Worm (Caenorhabditis elegans): Measurements from ENCODE around the gene pgp-12.
A peak's percentile ranks its signal among the peaks of the same experiment; 100 is the strongest.

The pgp-12 gene

DNA sequence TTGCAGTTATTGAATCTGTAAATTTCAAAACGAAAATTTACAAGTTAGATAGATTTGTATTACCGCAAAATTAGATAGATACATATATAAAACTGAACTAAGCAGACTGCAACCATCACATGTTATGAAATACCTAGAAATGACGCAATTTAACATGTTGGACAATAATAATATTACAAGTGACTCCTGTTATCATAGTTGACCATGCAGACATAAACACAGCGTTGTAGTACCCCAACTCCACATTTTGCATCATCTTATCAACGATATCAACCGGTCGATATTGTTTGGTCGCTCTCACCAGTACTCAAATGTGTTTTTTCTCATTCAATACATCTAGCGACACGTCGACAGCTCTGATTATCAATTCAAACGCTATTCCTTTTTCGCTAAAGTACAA lies 40.3 kb upstream of the pgp-12 start, which contains the start of gene ugt-50:
Gene ugt-50, plus strand, starts transcription at position 268 of the 400 bp plus-strand sequence.
- no peak for TF ChIP-seq ceh-43 (GFP tag; optimal IDR thresholded peaks at IDR 0.05)
- TF ChIP-seq sem-2 (GFP tag; optimal IDR thresholded peaks at IDR 0.05), result no peak
- TF ChIP-seq M03D4.4 (tag; optimal IDR thresholded peaks at IDR 0.05), result no peak
- TF ChIP-seq nhr-12 (tag; optimal IDR thresholded peaks at IDR 0.05), result no peak
- TF ChIP-seq nhr-2 (tag; optimal IDR thresholded peaks at IDR 0.05), result no peak
- no peak for TF ChIP-seq elt-1 (tag; optimal IDR thresholded peaks at IDR 0.05; ENCODE audit: borderline replicate concordance, insufficient read depth)
- no peak for TF ChIP-seq unc-120 (tag; optimal IDR thresholded peaks at IDR 0.05; ENCODE audit: poor library complexity, severe bottlenecking)
- no peak for TF ChIP-seq ceh-83 (GFP tag; optimal IDR thresholded peaks at IDR 0.05)
- TF ChIP-seq unc-39 (tag; optimal IDR thresholded peaks at IDR 0.05), result no peak
- no peak for TF ChIP-seq mab-5 (tag; optimal IDR thresholded peaks at IDR 0.05)
- no peak for TF ChIP-seq nhr-76 (tag; optimal IDR thresholded peaks at IDR 0.05)
- TF ChIP-seq hlh-1 (tag; optimal IDR thresholded peaks at IDR 0.05), result no peak
- no peak for TF ChIP-seq lin-13 (tag; optimal IDR thresholded peaks at IDR 0.05)
- TF ChIP-seq sptf-1 (tag; optimal IDR thresholded peaks at IDR 0.05), result no peak
- no peak for TF ChIP-seq zip-8 (tag; optimal IDR thresholded peaks at IDR 0.05)

- TF ChIP-seq mls-2 (tag; optimal IDR thresholded peaks at IDR 0.05) (peak; percentile 86), M03D4.4 (tag; optimal IDR thresholded peaks at IDR 0.05) (no peak), sem-2 (GFP tag; optimal IDR thresholded peaks at IDR 0.05) (peak; percentile 36), ceh-39 (tag; optimal IDR thresholded peaks at IDR 0.05) (no peak), unc-62 (GFP tag; optimal IDR thresholded peaks at IDR 0.05) (no peak), nhr-237 (tag; optimal IDR thresholded peaks at IDR 0.05) (no peak), hlh-1 (tag; optimal IDR thresholded peaks at IDR 0.05) (no peak), flh-1 (GFP tag; optimal IDR thresholded peaks at IDR 0.05) (no peak), unc-39 (tag; optimal IDR thresholded peaks at IDR 0.05) (no peak), lsy-2 (tag; optimal IDR thresholded peaks at IDR 0.05) (no peak), lin-13 (tag; optimal IDR thresholded peaks at IDR 0.05) (peak; percentile 3), snpc-4 (tag; optimal IDR thresholded peaks at IDR 0.05) (no peak), ham-2 (GFP tag; optimal IDR thresholded peaks at IDR 0.05) (peak; percentile 31), ztf-11 (tag; optimal IDR thresholded peaks at IDR 0.05) (peak; percentile 30), sptf-1 (tag; optimal IDR thresholded peaks at IDR 0.05) (peak; percentile 54), ceh-43 (GFP tag; optimal IDR thresholded peaks at IDR 0.05) (peak; percentile 24), tbx-8 (GFP tag; optimal IDR thresholded peaks at IDR 0.05) (peak; percentile 3), ces-1 (GFP tag; optimal IDR thresholded peaks at IDR 0.05) (peak; percentile 71), zip-8 (tag; optimal IDR thresholded peaks at IDR 0.05) (no peak), cnd-1 (tag; optimal IDR thresholded peaks at IDR 0.05) (peak; percentile 60), lin-32 (GFP tag; optimal IDR thresholded peaks at IDR 0.05) (peak; percentile 23), nhr-2 (tag; optimal IDR thresholded peaks at IDR 0.05) (no peak), unc-120 (tag; optimal IDR thresholded peaks at IDR 0.05; ENCODE audit: poor library complexity, severe bottlenecking) (peak; percentile 5), pha-4 (tag; optimal IDR thresholded peaks at IDR 0.05) (no peak), blmp-1 (tag; optimal IDR thresholded peaks at IDR 0.05) (no peak), drap-1 (GFP tag; optimal IDR thresholded peaks at IDR 0.05) (no peak), ceh-83 (GFP tag; optimal IDR thresholded peaks at IDR 0.05) (peak; percentile 73)
These were observed 39.7 kb upstream of the pgp-12 start for ce11 chrX:12691740-12692383.

DNA sequence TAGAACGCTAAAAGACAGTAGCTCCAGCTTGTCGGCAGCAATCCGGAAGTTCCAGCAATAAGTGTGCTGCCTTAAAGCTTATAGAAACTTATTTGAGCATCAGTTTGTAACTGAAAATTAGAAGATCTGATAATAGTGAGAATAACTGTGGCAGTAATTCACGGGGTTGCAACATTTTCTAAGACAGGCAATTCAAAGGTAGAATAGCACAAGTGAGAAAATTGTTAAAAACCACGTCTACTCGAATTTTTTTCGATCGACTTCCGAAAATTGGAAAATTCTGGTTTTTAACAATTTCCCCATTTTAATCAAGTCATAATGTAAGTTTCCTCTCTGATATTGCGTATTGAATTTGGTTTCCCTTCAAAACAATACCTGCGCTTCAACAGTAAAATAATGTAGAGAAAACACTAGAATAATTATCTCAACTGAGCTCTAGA lies 38.4 kb upstream of the pgp-12 start:
- TF ChIP-seq ceh-83 (GFP tag; optimal IDR thresholded peaks at IDR 0.05) (peak; percentile 81), elt-3 (tag; optimal IDR thresholded peaks at IDR 0.05) (no peak), sem-2 (GFP tag; optimal IDR thresholded peaks at IDR 0.05) (no peak), elt-1 (tag; optimal IDR thresholded peaks at IDR 0.05; ENCODE audit: borderline replicate concordance, insufficient read depth) (no peak), ces-1 (GFP tag; optimal IDR thresholded peaks at IDR 0.05) (peak; percentile 67), nhr-12 (tag; optimal IDR thresholded peaks at IDR 0.05) (no peak), mls-2 (tag; optimal IDR thresholded peaks at IDR 0.05) (peak; percentile 59), lsy-2 (tag; optimal IDR thresholded peaks at IDR 0.05) (peak; percentile 46), ham-2 (GFP tag; optimal IDR thresholded peaks at IDR 0.05) (no peak), mep-1 (tag; optimal IDR thresholded peaks at IDR 0.05) (no peak), nhr-2 (tag; optimal IDR thresholded peaks at IDR 0.05) (no peak), drap-1 (GFP tag; optimal IDR thresholded peaks at IDR 0.05) (peak; percentile 48), unc-62 (GFP tag; optimal IDR thresholded peaks at IDR 0.05) (no peak), unc-120 (tag; optimal IDR thresholded peaks at IDR 0.05; ENCODE audit: poor library complexity, severe bottlenecking) (peak; percentile 11), bed-3 (GFP tag; optimal IDR thresholded peaks at IDR 0.05) (peak; percentile 44), nhr-28 (tag; optimal IDR thresholded peaks at IDR 0.05) (no peak), nhr-76 (tag; optimal IDR thresholded peaks at IDR 0.05) (no peak), ceh-43 (GFP tag; optimal IDR thresholded peaks at IDR 0.05) (peak; percentile 54), lin-13 (tag; optimal IDR thresholded peaks at IDR 0.05) (no peak), sptf-1 (tag; optimal IDR thresholded peaks at IDR 0.05) (peak; percentile 69), snpc-4 (tag; optimal IDR thresholded peaks at IDR 0.05) (no peak), lin-32 (GFP tag; optimal IDR thresholded peaks at IDR 0.05) (peak; percentile 50), hlh-1 (tag; optimal IDR thresholded peaks at IDR 0.05) (no peak), mab-5 (tag; optimal IDR thresholded peaks at IDR 0.05) (no peak), M03D4.4 (tag; optimal IDR thresholded peaks at IDR 0.05) (peak; percentile 55), cnd-1 (tag; optimal IDR thresholded peaks at IDR 0.05) (peak; percentile 53), pha-4 (tag; optimal IDR thresholded peaks at IDR 0.05) (no peak), ztf-11 (tag; optimal IDR thresholded peaks at IDR 0.05) (no peak), nhr-237 (tag; optimal IDR thresholded peaks at IDR 0.05) (no peak), zip-8 (tag; optimal IDR thresholded peaks at IDR 0.05) (no peak), flh-1 (GFP tag; optimal IDR thresholded peaks at IDR 0.05) (no peak), unc-39 (tag; optimal IDR thresholded peaks at IDR 0.05) (no peak), blmp-1 (tag; optimal IDR thresholded peaks at IDR 0.05) (no peak), tbx-8 (GFP tag; optimal IDR thresholded peaks at IDR 0.05) (no peak), ceh-39 (tag; optimal IDR thresholded peaks at IDR 0.05) (no peak)
